Fruit fly (Drosophila melanogaster): ENCODE data around the gene Ugt35B1.

Ugt35B1 gene

dm6 chr3R:11216156-11216630, 46.1 kb upstream of the Ugt35B1 start, which contains the start of the genes RpS25 and CG4820 (continued):
- TF ChIP-seq tup (GFP tag; optimal IDR thresholded peaks at IDR 0.05) (peak; percentile 53), CG8944 (GFP tag; optimal IDR thresholded peaks at IDR 0.05) (peak; percentile 80), her (GFP tag; optimal IDR thresholded peaks at IDR 0.05) (peak; percentile 91), nerfin-2 (GFP tag; IDR thresholded peaks at IDR 0.05; ENCODE audit: partially characterized antibody) (peak; percentile 72), Hr39 (optimal IDR thresholded peaks at IDR 0.05) (no peak), Gug (GFP tag; IDR thresholded peaks at IDR 0.05) (peak; percentile 38; the same call in 2 of the 4 replicates), CG5245 (GFP tag; optimal IDR thresholded peaks at IDR 0.05) (peak; percentile 85), Usf (GFP tag; optimal IDR thresholded peaks at IDR 0.05) (peak; percentile 80), amos (GFP tag; IDR thresholded peaks at IDR 0.05; ENCODE audit: partially characterized antibody) (peak; percentile 89), al (GFP tag; IDR thresholded peaks at IDR 0.05) (peak; percentile 72), pita (GFP tag; optimal IDR thresholded peaks at IDR 0.05) (no peak), sr (GFP tag; IDR thresholded peaks at IDR 0.05) (peak; percentile 82), ken (GFP tag; IDR thresholded peaks at IDR 0.05) (peak; percentile 78), cato (GFP tag; optimal IDR thresholded peaks at IDR 0.05; ENCODE audit: borderline replicate concordance) (peak; percentile 82), insv (GFP tag; optimal IDR thresholded peaks at IDR 0.05) (peak in 1 of 2 experiments; percentile 84), CG2875 (GFP tag; optimal IDR thresholded peaks at IDR 0.05) (peak; percentile 92), CG1602 (GFP tag; optimal IDR thresholded peaks at IDR 0.05) (peak; percentile 61), CG9215 (GFP tag; IDR thresholded peaks at IDR 0.05) (peak; percentile 65), hth (optimal IDR thresholded peaks at IDR 0.05) (no peak), kay (GFP tag; optimal IDR thresholded peaks at IDR 0.05) (peak; percentile 24), ap (GFP tag; IDR thresholded peaks at IDR 0.05) (peak; percentile 71), CG13624 (GFP tag; optimal IDR thresholded peaks at IDR 0.05) (peak; percentile 96), Camta (GFP tag; optimal IDR thresholded peaks at IDR 0.05) (peak; percentile 94), Dref (GFP tag; IDR thresholded peaks at IDR 0.05) (peak; percentile 78), HmgZ (tag; optimal IDR thresholded peaks at IDR 0.05) (peak; percentile 92), pan (optimal IDR thresholded peaks at IDR 0.05) (no peak), pan (GFP tag; optimal IDR thresholded peaks at IDR 0.05 in 1 of 2, IDR thresholded peaks at IDR 0.05 in 1 of 2) (peak in 1 of 2 experiments; percentile 89), trem (tag; optimal IDR thresholded peaks at IDR 0.05) (peak; percentile 95), CG4820 (GFP tag; optimal IDR thresholded peaks at IDR 0.05) (peak; percentile 94), CG15696 (tag; optimal IDR thresholded peaks at IDR 0.05) (peak; percentile 66), ttk (GFP tag; IDR thresholded peaks at IDR 0.05) (peak; percentile 85), Ssrp (tag; optimal IDR thresholded peaks at IDR 0.05) (peak; percentile 81), NC2α (GFP tag; optimal IDR thresholded peaks at IDR 0.05) (peak; percentile 84), B-H2 (GFP tag; optimal IDR thresholded peaks at IDR 0.05) (peak; percentile 94), H15 (GFP tag; IDR thresholded peaks at IDR 0.05) (peak; percentile 81; the same call in 2 of the 3 replicates), ab (GFP tag; optimal IDR thresholded peaks at IDR 0.05) (no peak), HLH54F (GFP tag; optimal IDR thresholded peaks at IDR 0.05) (peak; percentile 84), CG6272 (GFP tag; IDR thresholded peaks at IDR 0.05) (peak; percentile 77), CG1832 (GFP tag; optimal IDR thresholded peaks at IDR 0.05) (no peak), peb (GFP tag; IDR thresholded peaks at IDR 0.05) (peak; percentile 54; the same call in 1 of the 2 replicates), prd (optimal IDR thresholded peaks at IDR 0.05) (no peak), prd (GFP tag; IDR thresholded peaks at IDR 0.05) (peak; percentile 70), CG11504 (tag; optimal IDR thresholded peaks at IDR 0.05) (peak; percentile 84), jigr1 (GFP tag; IDR thresholded peaks at IDR 0.05) (no peak), CG30020 (tag; optimal IDR thresholded peaks at IDR 0.05) (peak; percentile 84), chn (GFP tag; optimal IDR thresholded peaks at IDR 0.05) (peak; percentile 72), abd-A (tag; optimal IDR thresholded peaks at IDR 0.05) (no peak), CG10431 (GFP tag; optimal IDR thresholded peaks at IDR 0.05) (peak; percentile 87), tgo (GFP tag; IDR thresholded peaks at IDR 0.05) (peak; percentile 88), Ravus (GFP tag; IDR thresholded peaks at IDR 0.05) (peak; percentile 15), mld (GFP tag; IDR thresholded peaks at IDR 0.05; ENCODE audit: partially characterized antibody) (peak; percentile 65; the same call in 1 of the 3 replicates), CG5953 (GFP tag; IDR thresholded peaks at IDR 0.05) (peak; percentile 78; the same call in 1 of the 2 replicates)
